Fruit fly (Drosophila melanogaster) whole organism, embryonic: ENCODE measurements around the gene CG42866.

ENCODE experiments used
- ATbp ChIP-seq: fragments of 200-800 bp; sonication (Bioruptor generic); optimal IDR thresholded peaks from 2 replicates; lab custom pipeline; 2017; ENCODE audit warnings: missing biosample characterization, mild to moderate bottlenecking, missing genetic modification characterization, missing genetic modification reagents
- Adf1 ChIP-seq: fragments of 200-800 bp; sonication (Bioruptor generic); IDR thresholded peaks from 2 replicates; pipeline ENCODE4 v1.3.6; 2022; ENCODE audit warnings: missing biosample characterization, missing genetic modification characterization
- Antp ChIP-seq: fragments of 200-800 bp; sonication (Bioruptor generic); optimal IDR thresholded peaks from 3 replicates; lab custom pipeline; 2016; ENCODE audit warnings: missing biosample characterization, missing genetic modification characterization
- B-H1 ChIP-seq: fragments of 200-800 bp; sonication (Bioruptor generic); IDR thresholded peaks from 3 replicates; pipeline ENCODE4 v1.3.6; 2022; ENCODE audit warnings: missing biosample characterization, missing genetic modification characterization
- CG10267 ChIP-seq: fragments of 200-800 bp; sonication (Bioruptor generic); optimal IDR thresholded peaks from 2 replicates; lab custom pipeline; 2018; ENCODE audit warnings: missing biosample characterization, mild to moderate bottlenecking, missing genetic modification characterization, moderate library complexity
- CG12071 ChIP-seq: fragments of 200-800 bp; sonication (Bioruptor generic); optimal IDR thresholded peaks from 3 replicates; lab custom pipeline; 2018; ENCODE audit warnings: missing biosample characterization, mild to moderate bottlenecking, missing genetic modification characterization
- CG13123 ChIP-seq: fragments of 200-800 bp; sonication (Bioruptor generic); optimal IDR thresholded peaks from 2 replicates; lab custom pipeline; 2016; ENCODE audit warnings: missing biosample characterization, missing genetic modification characterization
- CG13894 ChIP-seq: fragments of 200-800 bp; sonication (Bioruptor generic); optimal IDR thresholded peaks from 3 replicates; lab custom pipeline; 2018; ENCODE audit warnings: missing biosample characterization, mild to moderate bottlenecking, missing genetic modification characterization, moderate library complexity
- CG14710 ChIP-seq: fragments of 200-800 bp; sonication (Bioruptor generic); optimal IDR thresholded peaks from 3 replicates; lab custom pipeline; 2019; ENCODE audit warnings: missing biosample characterization, mild to moderate bottlenecking, missing genetic modification characterization, moderate library complexity
- CG14965 ChIP-seq: fragments of 200-800 bp; sonication (Bioruptor generic); optimal IDR thresholded peaks from 2 replicates; lab custom pipeline; 2016; ENCODE audit warnings: missing biosample characterization, missing genetic modification characterization, borderline replicate concordance
- CG15514 ChIP-seq: fragments of 200-800 bp; sonication (Bioruptor generic); optimal IDR thresholded peaks from 3 replicates; lab custom pipeline; 2017; ENCODE audit warnings: missing biosample characterization, missing genetic modification characterization, mild to moderate bottlenecking, moderate library complexity, missing genetic modification reagents
- CG1647 ChIP-seq: fragments of 200-800 bp; sonication (Bioruptor generic); optimal IDR thresholded peaks from 3 replicates; lab custom pipeline; 2016; ENCODE audit warnings: missing biosample characterization, missing genetic modification characterization
- CG17186 ChIP-seq: fragments of 200-800 bp; sonication (Bioruptor generic); optimal IDR thresholded peaks from 3 replicates; lab custom pipeline; 2017; ENCODE audit warnings: missing biosample characterization, missing genetic modification reagents, missing genetic modification characterization
- CG17568 ChIP-seq: fragments of 200-800 bp; sonication (Bioruptor generic); optimal IDR thresholded peaks from 2 replicates; lab custom pipeline; 2018; ENCODE audit warnings: missing biosample characterization, mild to moderate bottlenecking, missing genetic modification characterization, moderate library complexity
- CG42726 ChIP-seq: fragments of 200-800 bp; sonication (Bioruptor generic); IDR thresholded peaks from 2 replicates; pipeline ENCODE4 v1.3.6; 2022; ENCODE audit warnings: missing biosample characterization, missing genetic modification characterization; ENCODE audit not compliant: partially characterized antibody
- CG4707 ChIP-seq: fragments of 200-800 bp; sonication (Bioruptor generic); optimal IDR thresholded peaks from 2 replicates; lab custom pipeline; 2018; ENCODE audit warnings: missing biosample characterization, mild to moderate bottlenecking, missing genetic modification characterization, moderate library complexity
- CG6175 ChIP-seq: fragments of 200-800 bp; sonication (Bioruptor generic); IDR thresholded peaks from 3 replicates; pipeline ENCODE4 v1.3.6; 2022; ENCODE audit warnings: missing biosample characterization, missing genetic modification characterization
- CG6683 ChIP-seq: fragments of 200-800 bp; sonication (Bioruptor generic); optimal IDR thresholded peaks from 2 replicates; lab custom pipeline; 2017; ENCODE audit warnings: missing biosample characterization, mild to moderate bottlenecking, missing genetic modification characterization, missing genetic modification reagents
- CG6813 ChIP-seq: fragments of 200-800 bp; sonication (Bioruptor generic); optimal IDR thresholded peaks from 2 replicates; lab custom pipeline; 2017; ENCODE audit warnings: missing biosample characterization, missing genetic modification characterization, mild to moderate bottlenecking, moderate library complexity, missing genetic modification reagents
- Fer1 ChIP-seq: fragments of 200-800 bp; sonication (Bioruptor generic); optimal IDR thresholded peaks from 2 replicates; lab custom pipeline; 2017; ENCODE audit warnings: missing biosample characterization, mild to moderate bottlenecking, missing genetic modification characterization
- HLHmδ ChIP-seq: fragments of 200-800 bp; sonication (Bioruptor generic); optimal IDR thresholded peaks from 2 replicates; lab custom pipeline; 2018; ENCODE audit warnings: missing biosample characterization, mild to moderate bottlenecking, missing genetic modification characterization, moderate library complexity
- Hmr ChIP-seq: fragments of 200-800 bp; sonication (Bioruptor generic); optimal IDR thresholded peaks from 3 replicates; lab custom pipeline; 2017; ENCODE audit warnings: mild to moderate bottlenecking, missing biosample characterization, missing genetic modification reagents, missing genetic modification characterization
- Hmx ChIP-seq: fragments of 200-800 bp; sonication (Bioruptor generic); optimal IDR thresholded peaks from 2 replicates; lab custom pipeline; 2016; ENCODE audit warnings: missing biosample characterization, missing genetic modification characterization
- Med ChIP-seq: fragments of 200-800 bp; sonication (Bioruptor generic); peaks from one replicate; lab custom pipeline; 2016; ENCODE audit warnings: missing biosample characterization, missing genetic modification characterization, mild to moderate bottlenecking, inconsistent platforms, moderate library complexity
- PHDP ChIP-seq: fragments of 200-800 bp; sonication (Bioruptor generic); optimal IDR thresholded peaks from 3 replicates; lab custom pipeline; 2018; ENCODE audit warnings: missing biosample characterization, mild to moderate bottlenecking, missing genetic modification characterization, moderate library complexity
- Scr ChIP-seq: fragments of 200-800 bp; sonication (Bioruptor generic); IDR thresholded peaks from 2 replicates; pipeline ENCODE4 v1.3.6; 2022; ENCODE audit warnings: missing biosample characterization, missing genetic modification characterization; ENCODE audit not compliant: partially characterized antibody
- Vsx1 ChIP-seq: fragments of 200-800 bp; sonication (Bioruptor generic); optimal IDR thresholded peaks from 2 replicates; lab custom pipeline; 2017; ENCODE audit warnings: missing biosample characterization, mild to moderate bottlenecking, missing genetic modification characterization, missing genetic modification reagents
- abd-A ChIP-seq: fragments of 200-800 bp; sonication (Bioruptor generic); optimal IDR thresholded peaks from 3 replicates; lab custom pipeline; 2019; ENCODE audit warnings: missing biosample characterization, mild to moderate bottlenecking, missing genetic modification characterization, moderate library complexity
- chinmo ChIP-seq: fragments of 200-800 bp; sonication (Bioruptor generic); IDR thresholded peaks from 4 replicates; pipeline ENCODE4 v1.3.6; 2022; ENCODE audit warnings: missing biosample characterization, missing genetic modification characterization; ENCODE audit not compliant: partially characterized antibody
- dysf ChIP-seq: fragments of 200-800 bp; sonication (Bioruptor generic); IDR thresholded peaks from 3 replicates; pipeline ENCODE4 v1.3.6; 2022; ENCODE audit warnings: missing biosample characterization, missing genetic modification characterization
- fd64A ChIP-seq: fragments of 200-800 bp; sonication (Bioruptor generic); optimal IDR thresholded peaks from 3 replicates; lab custom pipeline; 2018; ENCODE audit warnings: missing biosample characterization, mild to moderate bottlenecking, missing genetic modification characterization
- gcm2 ChIP-seq: fragments of 200-800 bp; sonication (Bioruptor generic); optimal IDR thresholded peaks from 2 replicates; lab custom pipeline; 2016; ENCODE audit warnings: missing biosample characterization, missing genetic modification characterization
- h ChIP-seq: fragments of >200 bp; optimal IDR thresholded peaks from 2 replicates; lab custom pipeline; 2017
- ham ChIP-seq: fragments of 200-800 bp; sonication (Bioruptor generic); IDR thresholded peaks from 2 replicates; pipeline ENCODE4 v1.3.6; 2022; ENCODE audit warnings: missing biosample characterization, missing genetic modification characterization
- hth ChIP-seq: fragments of >200 bp; optimal IDR thresholded peaks from 2 replicates; lab custom pipeline; 2017; ENCODE audit warnings: inconsistent platforms
- kay ChIP-seq: fragments of 200-800 bp; sonication (Bioruptor generic); optimal IDR thresholded peaks from 2 replicates; lab custom pipeline; 2016; ENCODE audit warnings: missing biosample characterization, missing genetic modification characterization
- lab ChIP-seq: fragments of 200-800 bp; sonication (Bioruptor generic); optimal IDR thresholded peaks from 3 replicates; lab custom pipeline; 2017; ENCODE audit warnings: missing biosample characterization, missing genetic modification characterization, mild to moderate bottlenecking, moderate library complexity, missing genetic modification reagents
- nerfin-2 ChIP-seq: fragments of 200-800 bp; sonication (Bioruptor generic); IDR thresholded peaks from 2 replicates; pipeline ENCODE4 v1.3.6; 2022; ENCODE audit warnings: missing biosample characterization, missing genetic modification characterization; ENCODE audit not compliant: partially characterized antibody
- nom ChIP-seq: fragments of 200-800 bp; sonication (Bioruptor generic); optimal IDR thresholded peaks from 2 replicates; lab custom pipeline; 2017; ENCODE audit warnings: missing biosample characterization, missing genetic modification characterization, mild to moderate bottlenecking, moderate library complexity, missing genetic modification reagents
- pros ChIP-seq: fragments of 200-800 bp; sonication (Bioruptor generic); optimal IDR thresholded peaks from 3 replicates; lab custom pipeline; 2019; ENCODE audit warnings: missing biosample characterization, mild to moderate bottlenecking, missing genetic modification characterization, moderate library complexity
- rib ChIP-seq: fragments of 200-800 bp; sonication (Bioruptor generic); IDR thresholded peaks from 2 replicates; pipeline ENCODE4 v1.3.6; 2022; ENCODE audit warnings: missing biosample characterization, missing genetic modification characterization
- sd ChIP-seq: fragments of 200-800 bp; sonication (Bioruptor generic); optimal IDR thresholded peaks from 3 replicates; lab custom pipeline; 2018; ENCODE audit warnings: missing biosample characterization, mild to moderate bottlenecking, missing genetic modification characterization, moderate library complexity
- so ChIP-seq: fragments of 200-800 bp; sonication (Bioruptor generic); IDR thresholded peaks from 3 replicates; pipeline ENCODE4 v1.3.6; 2022; ENCODE audit warnings: missing biosample characterization, missing genetic modification characterization
- tup ChIP-seq: fragments of 200-800 bp; sonication (Bioruptor generic); optimal IDR thresholded peaks from 2 replicates; lab custom pipeline; 2016; ENCODE audit warnings: missing biosample characterization, mild to moderate bottlenecking, missing genetic modification characterization, moderate library complexity
- unpg ChIP-seq: fragments of 200-800 bp; sonication (Bioruptor generic); optimal IDR thresholded peaks from 3 replicates; lab custom pipeline; 2018; ENCODE audit warnings: missing biosample characterization, mild to moderate bottlenecking, missing genetic modification characterization, moderate library complexity
- vnd ChIP-seq: fragments of 200-800 bp; sonication (Bioruptor generic); IDR thresholded peaks from 3 replicates; pipeline ENCODE4 v1.3.6; 2022; ENCODE audit warnings: missing biosample characterization, missing genetic modification characterization; ENCODE audit not compliant: partially characterized antibody
- wdn ChIP-seq: fragments of 200-800 bp; sonication (Bioruptor generic); IDR thresholded peaks from 2 replicates; pipeline ENCODE4 v1.3.6; 2022; ENCODE audit warnings: missing biosample characterization, missing genetic modification characterization
- zen2 ChIP-seq: fragments of 200-800 bp; sonication (Bioruptor generic); IDR thresholded peaks from 3 replicates; pipeline ENCODE4 v1.3.6; 2022; ENCODE audit warnings: missing biosample characterization, missing genetic modification characterization; ENCODE audit not compliant: partially characterized antibody

The CG42866 gene

dm6 chr2L:19998139-19998538 is 36.7 kb upstream of the CG42866 start (continued):
- TF ChIP-seq CG4707, result peak; percentile 32
- peak; percentile 60 for TF ChIP-seq fd64A (GFP tag; lab: Kevin White, UChicago)
- no peak for TF ChIP-seq kay (GFP tag; lab: Kevin White, UChicago)
- no peak for TF ChIP-seq Adf1 (GFP tag; lab: Robert Waterston, UW)
- no peak for TF ChIP-seq CG6175 (GFP tag; lab: Robert Waterston, UW)
- TF ChIP-seq pros (GFP tag; lab: Kevin White, UChicago), result no peak
- no peak for TF ChIP-seq Hmr (GFP tag; lab: Kevin White, UChicago)
- TF ChIP-seq ATbp, result peak; percentile 61
- no peak for TF ChIP-seq CG13123 (GFP tag; lab: Kevin White, UChicago)
- TF ChIP-seq CG15514, result no peak
- TF ChIP-seq CG17568 (GFP tag; lab: Kevin White, UChicago), result peak; percentile 15
- no peak for TF ChIP-seq tup
- TF ChIP-seq CG6813, result peak; percentile 55
- TF ChIP-seq sd (tag; lab: Kevin White, UChicago), result no peak
- TF ChIP-seq Fer1, result peak; percentile 13
- TF ChIP-seq B-H1, result no peak
- TF ChIP-seq CG17186 (GFP tag; lab: Kevin White, UChicago), result peak; percentile 7
- peak; percentile 40 for TF ChIP-seq PHDP (tag; lab: Kevin White, UChicago)
- TF ChIP-seq Scr (GFP tag; lab: Robert Waterston, UW), result no peak
- no peak for TF ChIP-seq nerfin-2
- TF ChIP-seq dysf (GFP tag; lab: Robert Waterston, UW), result no peak
- TF ChIP-seq HLHmδ (GFP tag; lab: Kevin White, UChicago), result peak; percentile 18
- no peak for TF ChIP-seq Hmx
- peak; percentile 17 for TF ChIP-seq CG14710 (tag; lab: Kevin White, UChicago)
- TF ChIP-seq Antp, result no peak
- no peak for TF ChIP-seq CG6683 (GFP tag; lab: Kevin White, UChicago)
- no peak for TF ChIP-seq vnd
- peak; percentile 48 for TF ChIP-seq CG12071 (GFP tag; lab: Kevin White, UChicago)
- TF ChIP-seq CG42726 (GFP tag; lab: Robert Waterston, UW), result no peak
- no peak for TF ChIP-seq CG14965 (GFP tag; lab: Kevin White, UChicago)
- no peak for TF ChIP-seq h (lab: Kevin White, UChicago)
- no peak for TF ChIP-seq nom
- TF ChIP-seq zen2 (GFP tag; lab: Robert Waterston, UW), result no peak
- peak; percentile 48 for TF ChIP-seq lab
- TF ChIP-seq unpg (GFP tag; lab: Kevin White, UChicago), result peak; percentile 17
- TF ChIP-seq, all 482 proteins: peak for 46

DNA sequence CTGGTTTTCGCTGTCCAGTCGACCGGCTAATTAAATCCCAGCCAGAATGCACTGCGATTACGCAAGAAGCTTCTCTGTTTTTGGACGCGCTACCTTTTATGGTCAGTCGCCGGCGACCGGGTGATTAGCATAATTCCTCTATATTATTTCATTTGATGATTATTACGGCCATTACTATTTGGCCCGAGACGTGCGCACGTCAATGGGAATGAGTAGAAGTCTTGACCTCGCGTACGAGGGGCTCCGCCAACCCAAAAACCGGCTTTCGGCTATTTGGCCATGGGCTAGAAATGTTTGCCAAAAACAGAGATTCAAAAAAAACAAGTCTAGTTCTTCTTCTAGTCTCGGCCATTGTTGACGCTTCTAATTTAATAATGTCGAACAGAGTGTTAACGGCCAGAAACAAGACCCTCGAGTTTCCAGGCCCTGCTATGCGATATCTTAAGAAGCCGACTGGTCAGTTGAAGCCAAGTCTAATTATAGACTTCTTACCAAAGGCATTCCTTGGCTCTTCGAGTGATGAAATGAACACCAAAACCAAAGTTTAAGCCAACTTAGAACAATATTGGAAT is 31.0 kb upstream of the CG42866 start:
- TF ChIP-seq hth (no peak), rib (GFP tag; lab: Robert Waterston, UW) (0 out of 2 replicates have a peak, but pooled peaks have one; percentile 36), wdn (GFP tag; lab: Robert Waterston, UW) (no peak), CG13894 (peak; percentile 51), CG1647 (GFP tag; lab: Kevin White, UChicago) (no peak), sd (tag; lab: Kevin White, UChicago) (peak; percentile 75), chinmo (GFP tag; lab: Robert Waterston, UW) (peak; percentile 80; the same call in 1 of the 4 replicates), abd-A (tag; lab: Kevin White, UChicago) (peak; percentile 66), tup (no peak), so (no peak), ham (no peak), Med (GFP tag; lab: Kevin White, UChicago) (peak; percentile 46), gcm2 (GFP tag; lab: Kevin White, UChicago) (no peak), Vsx1 (GFP tag; lab: Kevin White, UChicago) (no peak), CG10267 (tag; lab: Kevin White, UChicago) (no peak)
